Fruit fly (Drosophila melanogaster) whole organism, embryonic: Measurements from ENCODE around the gene Pits.
A peak's percentile ranks its signal among the peaks of the same experiment; 100 is the strongest.

Source experiments
- CG10462 ChIP-seq: fragments of 200-800 bp; sonication (Bioruptor generic); optimal IDR thresholded peaks from 2 replicates; lab custom pipeline; 2016; ENCODE audit warnings: missing biosample characterization, missing genetic modification characterization
- CG10565 ChIP-seq: fragments of 200-800 bp; sonication (Bioruptor generic); optimal IDR thresholded peaks from 3 replicates; lab custom pipeline; 2016; ENCODE audit warnings: missing biosample characterization, mild to moderate bottlenecking, missing genetic modification characterization
- CG11695 ChIP-seq: fragments of 200-800 bp; sonication (Bioruptor generic); IDR thresholded peaks from 3 replicates; pipeline ENCODE4 v1.3.6; 2022; ENCODE audit warnings: missing biosample characterization, missing genetic modification characterization
- CG12104 ChIP-seq: fragments of 200-800 bp; sonication (Bioruptor generic); optimal IDR thresholded peaks from 3 replicates; lab custom pipeline; 2016; ENCODE audit warnings: missing biosample characterization, missing genetic modification characterization
- CG12299 ChIP-seq: fragments of 200-800 bp; sonication (Bioruptor generic); optimal IDR thresholded peaks from 2 replicates; lab custom pipeline; 2018; ENCODE audit warnings: missing biosample characterization, mild to moderate bottlenecking, missing genetic modification characterization
- CG13424 ChIP-seq: fragments of 200-800 bp; sonication (Bioruptor generic); optimal IDR thresholded peaks from 2 replicates; lab custom pipeline; 2019; ENCODE audit warnings: missing biosample characterization, mild to moderate bottlenecking, missing genetic modification characterization, moderate library complexity
- CG14441 ChIP-seq: fragments of 200-800 bp; sonication (Bioruptor generic); IDR thresholded peaks from 2 replicates; pipeline ENCODE4 v1.3.6; 2022; ENCODE audit warnings: missing biosample characterization, missing genetic modification characterization
- CG14860 ChIP-seq: fragments of 200-800 bp; sonication (Bioruptor generic); IDR thresholded peaks from 3 replicates; pipeline ENCODE4 v1.3.6; 2022; ENCODE audit warnings: missing biosample characterization, missing genetic modification characterization; ENCODE audit not compliant: partially characterized antibody
- CG18764 ChIP-seq: fragments of 200-800 bp; sonication (Bioruptor generic); optimal IDR thresholded peaks from 3 replicates; lab custom pipeline; 2016; ENCODE audit warnings: missing biosample characterization, missing genetic modification characterization
- CG2678 ChIP-seq: fragments of 200-800 bp; sonication (Bioruptor generic); optimal IDR thresholded peaks from 3 replicates; lab custom pipeline; 2019; ENCODE audit warnings: missing biosample characterization, mild to moderate bottlenecking, missing genetic modification characterization, moderate library complexity
- CG32772 ChIP-seq: fragments of 200-800 bp; sonication (Bioruptor generic); IDR thresholded peaks from 2 replicates; pipeline ENCODE4 v1.3.6; 2022; ENCODE audit warnings: missing biosample characterization, missing genetic modification characterization
- CG33557 ChIP-seq: fragments of 200-800 bp; sonication (Bioruptor generic); optimal IDR thresholded peaks from 2 replicates; lab custom pipeline; 2019; ENCODE audit warnings: missing biosample characterization, mild to moderate bottlenecking, missing genetic modification characterization, moderate library complexity
- CG34422 ChIP-seq: fragments of 200-800 bp; sonication (Bioruptor generic); IDR thresholded peaks from 3 replicates; pipeline ENCODE4 v1.3.6; 2022; ENCODE audit warnings: missing biosample characterization, missing genetic modification characterization
- CG3726 ChIP-seq: fragments of 200-800 bp; sonication (Bioruptor generic); IDR thresholded peaks from 3 replicates; pipeline ENCODE4, ENCODE4 v1.3.6; 2022; ENCODE audit warnings: missing biosample characterization, missing genetic modification characterization
- CG3838 ChIP-seq: fragments of 200-800 bp; sonication (Bioruptor generic); optimal IDR thresholded peaks from 3 replicates; lab custom pipeline; 2016; ENCODE audit warnings: missing biosample characterization, missing genetic modification characterization
- CG7839 ChIP-seq: fragments of 200-800 bp; sonication (Bioruptor generic); optimal IDR thresholded peaks from 3 replicates; lab custom pipeline; 2018; ENCODE audit warnings: missing biosample characterization, mild to moderate bottlenecking, missing genetic modification characterization, moderate library complexity
- CG8924 ChIP-seq: fragments of 200-800 bp; optimal IDR thresholded peaks from 3 replicates; lab custom pipeline; 2019; ENCODE audit warnings: missing biosample characterization, mild to moderate bottlenecking, missing genetic modification characterization, moderate library complexity
- Drgx ChIP-seq: fragments of 200-800 bp; sonication (Bioruptor generic); IDR thresholded peaks from 2 replicates; pipeline ENCODE4 v1.3.6; 2022; ENCODE audit warnings: missing biosample characterization, missing genetic modification characterization
- Elba2 ChIP-seq: fragments of 200-800 bp; sonication (Bioruptor generic); optimal IDR thresholded peaks from 3 replicates; lab custom pipeline; 2016; ENCODE audit warnings: missing biosample characterization, missing genetic modification characterization
- Fer1 ChIP-seq: fragments of 200-800 bp; sonication (Bioruptor generic); optimal IDR thresholded peaks from 2 replicates; lab custom pipeline; 2017; ENCODE audit warnings: missing biosample characterization, mild to moderate bottlenecking, missing genetic modification characterization
- Gsc ChIP-seq: fragments of 200-800 bp; sonication (Bioruptor generic); IDR thresholded peaks from 2 replicates; pipeline ENCODE4 v1.3.6; 2022; ENCODE audit warnings: missing biosample characterization, missing genetic modification characterization
- H2.0 ChIP-seq: fragments of 200-800 bp; sonication (Bioruptor generic); IDR thresholded peaks from 2 replicates; pipeline ENCODE4 v1.3.6; 2022; ENCODE audit warnings: missing biosample characterization, missing genetic modification characterization
- Hey ChIP-seq: fragments of 200-800 bp; sonication (Bioruptor generic); optimal IDR thresholded peaks from 3 replicates; lab custom pipeline; 2018; ENCODE audit warnings: missing biosample characterization, mild to moderate bottlenecking, missing genetic modification characterization
- Hmx ChIP-seq: fragments of 200-800 bp; sonication (Bioruptor generic); optimal IDR thresholded peaks from 2 replicates; lab custom pipeline; 2016; ENCODE audit warnings: missing biosample characterization, missing genetic modification characterization
- Hr39 ChIP-seq: fragments of >200 bp; optimal IDR thresholded peaks from 2 replicates; lab custom pipeline; 2017
- Jarid2 ChIP-seq: fragments of 200-800 bp; sonication (Bioruptor generic); optimal IDR thresholded peaks from 3 replicates; lab custom pipeline; 2017; ENCODE audit warnings: mild to moderate bottlenecking, missing biosample characterization, missing genetic modification reagents, missing genetic modification characterization
- Mrtf ChIP-seq: fragments of 200-800 bp; sonication (Bioruptor generic); IDR thresholded peaks from 3 replicates; pipeline ENCODE4 v1.3.6; 2022; ENCODE audit warnings: missing biosample characterization, missing genetic modification characterization
- Oaz ChIP-seq: fragments of 200-800 bp; sonication (Bioruptor generic); IDR thresholded peaks from 2 replicates; pipeline ENCODE4 v1.3.6; 2022; ENCODE audit warnings: missing biosample characterization, missing genetic modification characterization
- Poxn ChIP-seq: fragments of 200-800 bp; sonication (Bioruptor generic); IDR thresholded peaks from 2 replicates; pipeline ENCODE4 v1.3.6; 2022; ENCODE audit warnings: missing biosample characterization, missing genetic modification characterization
- Sox100B ChIP-seq: fragments of 200-800 bp; sonication (Bioruptor generic); optimal IDR thresholded peaks from 3 replicates; lab custom pipeline; 2018; ENCODE audit warnings: missing biosample characterization, mild to moderate bottlenecking, missing genetic modification characterization
- Ssrp ChIP-seq: fragments of 200-800 bp; sonication (Bioruptor generic); optimal IDR thresholded peaks from 2 replicates; lab custom pipeline; 2018; ENCODE audit warnings: missing biosample characterization, mild to moderate bottlenecking, missing genetic modification characterization, moderate library complexity
- Trl ChIP-seq, 3 experiments: fragments of >200 bp in 2 of 3; fragments of 200-800 bp in 1 of 3; sonication (Bioruptor generic) in 1 of 3; optimal IDR thresholded peaks; 2 replicates in 1 of 3; 3 replicates in 2 of 3; lab custom pipeline; 2016 to 2017; ENCODE audit warnings: missing biosample characterization in 1 of 3, missing genetic modification characterization in 1 of 3
- YL-1 ChIP-seq: fragments of 200-800 bp; sonication (Bioruptor generic); optimal IDR thresholded peaks from 3 replicates; lab custom pipeline; 2017; ENCODE audit warnings: missing biosample characterization, mild to moderate bottlenecking, missing genetic modification characterization
- aop ChIP-seq: fragments of 200-800 bp; sonication (Bioruptor generic); IDR thresholded peaks from 2 replicates; pipeline ENCODE4 v1.3.6; 2022; ENCODE audit warnings: missing biosample characterization, missing genetic modification characterization
- ara ChIP-seq: fragments of 200-800 bp; sonication (Bioruptor generic); IDR thresholded peaks from 2 replicates; pipeline ENCODE4 v1.3.6; 2022; ENCODE audit warnings: missing biosample characterization, missing genetic modification characterization
- ato ChIP-seq: fragments of 200-800 bp; sonication (Bioruptor generic); IDR thresholded peaks from 2 replicates; pipeline ENCODE4 v1.3.6; 2022; ENCODE audit warnings: missing biosample characterization, missing genetic modification characterization; ENCODE audit not compliant: partially characterized antibody
- bcd ChIP-seq: fragments of 200-800 bp; sonication (Bioruptor generic); optimal IDR thresholded peaks from 2 replicates; lab custom pipeline; 2017; ENCODE audit warnings: missing biosample characterization, mild to moderate bottlenecking, missing genetic modification characterization
- bigmax ChIP-seq: fragments of 200-800 bp; sonication (Bioruptor generic); optimal IDR thresholded peaks from 2 replicates; lab custom pipeline; 2018; ENCODE audit warnings: missing biosample characterization, mild to moderate bottlenecking, missing genetic modification characterization
- dan ChIP-seq: fragments of 200-800 bp; sonication (Bioruptor generic); IDR thresholded peaks from 2 replicates; pipeline ENCODE4 v1.3.6; 2022; ENCODE audit warnings: missing biosample characterization, missing genetic modification characterization
- ems ChIP-seq: fragments of 200-800 bp; sonication (Bioruptor generic); optimal IDR thresholded peaks from 3 replicates; lab custom pipeline; 2016; ENCODE audit warnings: missing biosample characterization, missing genetic modification characterization
- eyg ChIP-seq: fragments of 200-800 bp; sonication (Bioruptor generic); optimal IDR thresholded peaks from 3 replicates; lab custom pipeline; 2016; ENCODE audit warnings: missing biosample characterization, missing genetic modification characterization
- fd64A ChIP-seq: fragments of 200-800 bp; sonication (Bioruptor generic); optimal IDR thresholded peaks from 3 replicates; lab custom pipeline; 2018; ENCODE audit warnings: missing biosample characterization, mild to moderate bottlenecking, missing genetic modification characterization
- fd96Cb ChIP-seq: fragments of 200-800 bp; sonication (Bioruptor generic); optimal IDR thresholded peaks from 2 replicates; lab custom pipeline; 2018; ENCODE audit warnings: missing biosample characterization, mild to moderate bottlenecking, missing genetic modification characterization, moderate library complexity
- hth ChIP-seq: fragments of >200 bp; optimal IDR thresholded peaks from 2 replicates; lab custom pipeline; 2017; ENCODE audit warnings: inconsistent platforms
- nmo ChIP-seq: fragments of 200-800 bp; sonication (Bioruptor generic); optimal IDR thresholded peaks from 2 replicates; lab custom pipeline; 2018; ENCODE audit warnings: missing biosample characterization, mild to moderate bottlenecking, missing genetic modification characterization, moderate library complexity
- pfk ChIP-seq: fragments of 200-800 bp; sonication (Bioruptor generic); optimal IDR thresholded peaks from 2 replicates; lab custom pipeline; 2018; ENCODE audit warnings: missing biosample characterization, mild to moderate bottlenecking, missing genetic modification characterization, moderate library complexity
- row ChIP-seq: fragments of 200-800 bp; sonication (Bioruptor generic); IDR thresholded peaks from 3 replicates; pipeline ENCODE4 v1.3.6; 2022; ENCODE audit warnings: missing biosample characterization, missing genetic modification characterization
- sna ChIP-seq: fragments of 200-800 bp; sonication (Bioruptor generic); IDR thresholded peaks from 2 replicates; pipeline ENCODE4 v1.3.6; 2022; ENCODE audit warnings: missing biosample characterization, missing genetic modification characterization; ENCODE audit not compliant: partially characterized antibody
- unc-4 ChIP-seq: fragments of 200-800 bp; sonication (Bioruptor generic); IDR thresholded peaks from 2 replicates; pipeline ENCODE4 v1.3.6; 2022; ENCODE audit warnings: missing biosample characterization, missing genetic modification characterization; ENCODE audit not compliant: partially characterized antibody
- yki ChIP-seq: fragments of >200 bp; optimal IDR thresholded peaks from 3 replicates; lab custom pipeline; 2018
- z ChIP-seq: fragments of 200-800 bp; sonication (Bioruptor generic); IDR thresholded peaks from 3 replicates; pipeline ENCODE4 v1.3.6; 2022; ENCODE audit warnings: missing biosample characterization, missing genetic modification characterization

Gene Pits

DNA sequence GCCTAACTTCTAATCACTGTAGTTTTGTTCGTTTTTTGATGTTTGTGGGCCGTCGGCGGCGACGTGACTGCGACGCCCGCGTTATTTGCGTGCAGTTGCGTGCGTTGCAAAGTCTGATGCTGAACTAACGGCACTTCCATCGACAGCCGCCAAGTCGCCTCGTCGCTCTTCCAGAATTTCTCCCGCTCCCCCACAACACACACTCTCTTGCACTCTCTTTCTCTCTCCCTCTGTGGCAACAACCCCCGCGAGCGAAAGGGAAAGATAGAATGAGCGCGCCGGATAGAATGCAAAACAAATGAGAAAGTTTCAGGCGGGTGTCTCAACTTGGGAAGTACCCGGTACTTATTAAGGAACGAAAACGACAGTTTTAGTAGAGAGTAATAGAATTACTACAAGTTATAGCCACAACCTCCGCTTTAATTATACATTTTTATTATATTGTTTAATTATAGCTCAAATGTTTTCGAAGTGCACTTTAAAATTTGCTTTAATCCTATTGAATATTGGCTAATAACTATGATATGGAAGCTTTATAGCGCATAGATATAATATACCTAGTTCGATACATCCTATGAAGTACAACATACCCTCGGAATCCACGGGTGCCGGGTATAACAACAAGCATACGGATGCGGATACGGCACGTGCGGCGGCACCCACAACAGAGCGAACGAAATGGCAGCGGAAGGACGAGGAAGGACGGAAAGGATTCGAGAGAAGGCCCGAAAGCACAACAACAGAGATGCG is 36.0 kb downstream of the Pits start (continued):
- TF ChIP-seq CG10462 (GFP tag; lab: Kevin White, UChicago) (no peak), z (GFP tag; lab: Robert Waterston, UW) (no peak), CG10565 (GFP tag; lab: Kevin White, UChicago) (no peak), CG32772 (no peak), Elba2 (no peak), Fer1 (peak; percentile 18), CG12104 (GFP tag; lab: Kevin White, UChicago) (no peak), Drgx (GFP tag; lab: Robert Waterston, UW) (no peak), Jarid2 (GFP tag; lab: Kevin White, UChicago) (peak; percentile 48), CG11695 (no peak; the same call in 2 of the 3 replicates), Gsc (GFP tag; lab: Robert Waterston, UW) (no peak), row (peak; percentile 53), dan (GFP tag; lab: Robert Waterston, UW) (no peak), fd64A (no peak), CG14441 (no peak), Sox100B (no peak), Poxn (GFP tag; lab: Robert Waterston, UW) (no peak), yki (peak; percentile 19), CG13424 (tag; lab: Kevin White, UChicago) (peak; percentile 26), CG33557 (no peak), Hr39 (lab: Kevin White, UChicago) (no peak), pfk (GFP tag; lab: Kevin White, UChicago) (no peak), CG2678 (peak; percentile 41), Oaz (no peak), CG3726 (no peak), H2.0 (no peak), CG34422 (GFP tag; lab: Robert Waterston, UW) (0 out of 3 replicates have a peak, but pooled peaks have one; percentile 27), nmo (GFP tag; lab: Kevin White, UChicago) (peak; percentile 17), Hmx (no peak), CG8924 (tag; lab: Kevin White, UChicago) (peak; percentile 28), CG14860 (no peak), sna (no peak), ems (GFP tag; lab: Kevin White, UChicago) (no peak), fd96Cb (tag; lab: Kevin White, UChicago) (peak; percentile 36), Hey (peak; percentile 0), CG7839 (peak; percentile 54), Ssrp (tag; lab: Kevin White, UChicago) (peak; percentile 47), ara (GFP tag; lab: Robert Waterston, UW) (no peak), CG12299 (tag; lab: Kevin White, UChicago) (no peak), CG18764 (GFP tag; lab: Kevin White, UChicago) (no peak), ato (no peak), unc-4 (GFP tag; lab: Robert Waterston, UW) (no peak), Mrtf (GFP tag; lab: Robert Waterston, UW) (no peak), CG3838 (no peak), bigmax (GFP tag; lab: Kevin White, UChicago) (no peak), Trl (optimal IDR thresholded peaks at IDR 0.05; lab: Kevin White, UChicago) (peak; percentile 38 to 65), Trl (GFP tag; optimal IDR thresholded peaks at IDR 0.05; lab: Kevin White, UChicago) (no peak), YL-1 (no peak), eyg (GFP tag; lab: Kevin White, UChicago) (no peak), bcd (GFP tag; lab: Kevin White, UChicago) (peak; percentile 39), hth (lab: Kevin White, UChicago) (no peak), aop (GFP tag; lab: Robert Waterston, UW) (no peak)
